Worm (Caenorhabditis elegans): ENCODE data around the gene cyk-3.

ce11 chrIII:6039370-6039769 lies 19.4 kb downstream of the cyk-3 start, which contains the start of gene ift-139:
- TF ChIP-seq fkh-8 (tag; optimal IDR thresholded peaks at IDR 0.05) (no peak), ceh-8 (GFP tag; optimal IDR thresholded peaks at IDR 0.05) (no peak), nhr-84 (tag; optimal IDR thresholded peaks at IDR 0.05) (no peak), ces-1 (GFP tag; optimal IDR thresholded peaks at IDR 0.05) (no peak)
